Fruit fly (Drosophila melanogaster) Kc167 (cell line): ENCODE measurements around the gene CG15517.

Source experiments
- Myc ChIP-seq: fragments of >200 bp; optimal IDR thresholded peaks from 2 replicates; lab custom pipeline; 2017; ENCODE audit warnings: missing external identifiers
- psq ChIP-seq: fragments of >200 bp; optimal IDR thresholded peaks from 2 replicates; lab custom pipeline; 2017; ENCODE audit warnings: missing external identifiers

dm6 chr3R:29905164-29905563, 1.5 kb upstream of the CG15517 start, which contains the start of gene CG15515:
- TF ChIP-seq Myc (lab: Kevin White, UChicago) (no peak), psq (no peak)
